Fruit fly (Drosophila melanogaster): ENCODE measurements around the gene Cbp80.

DNA sequence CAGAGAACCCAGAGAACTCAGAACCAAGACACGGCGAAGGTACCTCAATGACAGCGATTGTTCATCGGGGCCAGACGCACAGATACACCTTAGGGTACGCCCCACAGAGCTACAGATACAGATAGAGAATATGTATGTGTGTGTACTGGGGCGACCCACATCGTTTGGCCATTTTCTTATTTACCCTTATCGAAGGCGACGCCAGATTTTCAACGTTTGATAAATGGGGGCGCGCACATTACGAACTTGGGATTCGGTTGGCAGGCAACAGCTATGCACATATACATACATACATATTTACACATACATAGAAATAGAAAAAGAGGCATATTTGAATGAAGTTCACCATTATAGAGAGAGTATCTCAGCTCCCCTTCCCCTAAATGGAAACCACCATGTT lies 43.4 kb upstream of the Cbp80 start:
- TF ChIP-seq Sin3A (optimal IDR thresholded peaks at IDR 0.05) (no peak), insv (optimal IDR thresholded peaks at IDR 0.05) (no peak), psq (optimal IDR thresholded peaks at IDR 0.05) (no peak), ttk (optimal IDR thresholded peaks at IDR 0.05) (no peak)

Data from Kc167 (cell line).